Worm (Caenorhabditis elegans) whole organism, L4 larva: ENCODE measurements around the gene lgc-15.

Experiments
- ZK337.2 ChIP-seq: fragments of 200-800 bp; sonication (Bioruptor generic); IDR thresholded peaks from 2 replicates; pipeline ENCODE4 v1.3.6; 2022; ENCODE audit warnings: missing genetic modification reagents, missing genetic modification characterization, missing compliant biosample characterization
- ces-1 ChIP-seq: fragments of 150-350 bp; sonication (generic microtip); optimal IDR thresholded peaks from 4 replicates; lab custom pipeline; 2014; ENCODE audit warnings: missing biosample characterization, missing genetic modification reagents, missing genetic modification characterization
- cey-2 ChIP-seq: sonication (generic microtip); optimal IDR thresholded peaks from 3 replicates; lab custom pipeline; 2017; ENCODE audit warnings: missing genetic modification characterization, mild to moderate bottlenecking, missing compliant biosample characterization, antibody characterized with exemption, borderline replicate concordance; ENCODE audit not compliant: insufficient read depth
- dpl-1 ChIP-seq: fragments of 150-350 bp; optimal IDR thresholded peaks from 2 replicates; lab custom pipeline; 2014; ENCODE audit warnings: missing biosample characterization, missing genetic modification reagents, missing genetic modification characterization
- egl-27 ChIP-seq: sonication (generic microtip); optimal IDR thresholded peaks from 3 replicates; lab custom pipeline; 2017; ENCODE audit warnings: missing biosample characterization, missing genetic modification reagents, missing genetic modification characterization
- egl-43 ChIP-seq: fragments of 200-800 bp; sonication (Bioruptor generic); IDR thresholded peaks from 2 replicates; pipeline ENCODE4 v1.3.6; 2022; ENCODE audit warnings: missing genetic modification reagents, missing genetic modification characterization, missing compliant biosample characterization
- nhr-237 ChIP-seq: sonication (generic microtip); optimal IDR thresholded peaks from 2 replicates; lab custom pipeline; 2017; ENCODE audit warnings: missing biosample characterization, missing genetic modification characterization
- nhr-42 ChIP-seq: fragments of 200-800 bp; sonication (Bioruptor generic); IDR thresholded peaks from 2 replicates; pipeline ENCODE4 v1.3.6; 2022; ENCODE audit warnings: missing genetic modification characterization, missing compliant biosample characterization
- nhr-6 ChIP-seq: fragments of 150-350 bp; optimal IDR thresholded peaks from 2 replicates; lab custom pipeline; 2014; ENCODE audit warnings: missing biosample characterization, missing genetic modification characterization
- pha-4 ChIP-seq, 2 experiments: fragments of 150-350 bp in 1 of 2; fragments of 200-800 bp in 1 of 2; sonication (Bioruptor generic) in 1 of 2; IDR thresholded peaks in 1 of 2; optimal IDR thresholded peaks in 1 of 2; 2 replicates each; pipeline versions ENCODE4 v1.3.6 to Lab custom; 2014 to 2022; ENCODE audit warnings: missing genetic modification characterization in 2 of 2, missing genetic modification reagents in 2 of 2, missing biosample characterization in 1 of 2, missing compliant biosample characterization in 1 of 2
- snpc-1.2 ChIP-seq: fragments of 200-800 bp; sonication (Bioruptor generic); IDR thresholded peaks from 2 replicates; pipeline ENCODE4 v1.3.6; 2022; ENCODE audit warnings: missing genetic modification reagents, missing genetic modification characterization, missing compliant biosample characterization
- unc-62 ChIP-seq, 3 experiments: fragments of 150-350 bp in 1 of 3; sonication (generic microtip); optimal IDR thresholded peaks in 2 of 3; peaks in 1 of 3; 1 replicate in 1 of 3; 2 replicates in 2 of 3; lab custom pipeline; 2014 to 2017; ENCODE audit warnings: missing biosample characterization in 3 of 3, missing genetic modification characterization in 3 of 3, missing genetic modification reagents in 3 of 3, missing genotype in 1 of 3

- TF ChIP-seq snpc-1.2 (no peak), pha-4 (GFP tag; IDR thresholded peaks at IDR 0.05; lab: Robert Waterston, UW) (no peak), pha-4 (tag; optimal IDR thresholded peaks at IDR 0.05; lab: Kevin White, UChicago) (no peak), dpl-1 (GFP tag; lab: Kevin White, UChicago) (no peak), nhr-6 (tag; lab: Kevin White, UChicago) (no peak), nhr-42 (GFP tag; lab: Robert Waterston, UW) (no peak), egl-27 (tag; lab: Kevin White, UChicago) (no peak), nhr-237 (no peak), egl-43 (GFP tag; lab: Robert Waterston, UW) (no peak), ces-1 (GFP tag; lab: Kevin White, UChicago) (no peak), unc-62 (GFP tag; optimal IDR thresholded peaks at IDR 0.05 in 1 of 2; lab: Kevin White, UChicago) (no peak), unc-62 (tag; optimal IDR thresholded peaks at IDR 0.05; lab: Kevin White, UChicago) (no peak), cey-2 (tag; lab: Kevin White, UChicago) (no peak), ZK337.2 (GFP tag; lab: Robert Waterston, UW) (no peak)
These were observed at the start of gene lgc-15 for ce11 chrX:12114024-12114423.
